Fruit fly (Drosophila melanogaster) whole organism, wandering third instar larva: ENCODE data around the gene CG31760.

ENCODE experiments used
- Abd-B ChIP-seq: fragments of >200 bp; optimal IDR thresholded peaks from 2 replicates; lab custom pipeline; 2017; ENCODE audit warnings: missing biosample characterization, missing genetic modification characterization
- CrebA ChIP-seq: fragments of 200-800 bp; sonication (Bioruptor generic); optimal IDR thresholded peaks from 2 replicates; lab custom pipeline; 2016; ENCODE audit warnings: missing biosample characterization, mild to moderate bottlenecking, missing genetic modification characterization, borderline replicate concordance
- HLH106 ChIP-seq: fragments of 200-800 bp; optimal IDR thresholded peaks from 3 replicates; lab custom pipeline; 2019; ENCODE audit warnings: missing biosample characterization, mild to moderate bottlenecking, missing genetic modification characterization, moderate library complexity
- Hr78 ChIP-seq: fragments of >200 bp; optimal IDR thresholded peaks from 2 replicates; lab custom pipeline; 2017; ENCODE audit warnings: missing biosample characterization, missing genetic modification characterization
- Myc ChIP-seq: fragments of >200 bp; optimal IDR thresholded peaks from 2 replicates; lab custom pipeline; 2017
- N ChIP-seq: fragments of >200 bp; optimal IDR thresholded peaks from 2 replicates; lab custom pipeline; 2018; ENCODE audit warnings: missing biosample characterization, missing external identifiers, missing genetic modification characterization
- Rel ChIP-seq, 2 experiments: fragments of 200-800 bp; sonication (Bioruptor generic) in 1 of 2; optimal IDR thresholded peaks; 2 replicates in 1 of 2; 3 replicates in 1 of 2; lab custom pipeline; 2016 to 2019; ENCODE audit warnings: mild to moderate bottlenecking in 2 of 2, missing biosample characterization in 2 of 2, missing genetic modification characterization in 2 of 2, moderate library complexity in 1 of 2
- dsf ChIP-seq: sonication (Bioruptor generic); optimal IDR thresholded peaks from 2 replicates; lab custom pipeline; 2016; ENCODE audit warnings: missing biosample characterization, missing genetic modification characterization, borderline replicate concordance
- foxo ChIP-seq, 2 experiments: fragments of 200-800 bp; sonication (Bioruptor generic); optimal IDR thresholded peaks; 2 replicates in 1 of 2; 3 replicates in 1 of 2; lab custom pipeline; 2016 to 2017; ENCODE audit warnings: missing biosample characterization in 2 of 2, missing genetic modification characterization in 2 of 2
- lola ChIP-seq: fragments of >200 bp; optimal IDR thresholded peaks from 2 replicates; lab custom pipeline; 2017; ENCODE audit warnings: missing biosample characterization, missing genetic modification characterization
- pan ChIP-seq: fragments of >200 bp; optimal IDR thresholded peaks from 2 replicates; lab custom pipeline; 2017
- sage ChIP-seq: fragments of 200-800 bp; sonication (Bioruptor generic); optimal IDR thresholded peaks from 2 replicates; lab custom pipeline; 2016; ENCODE audit warnings: missing biosample characterization, mild to moderate bottlenecking, missing genetic modification characterization
- tai ChIP-seq: sonication (Bioruptor generic); optimal IDR thresholded peaks from 2 replicates; lab custom pipeline; 2016; ENCODE audit warnings: missing biosample characterization, missing genetic modification characterization
- woc ChIP-seq: sonication (Bioruptor generic); optimal IDR thresholded peaks from 2 replicates; lab custom pipeline; 2016; ENCODE audit warnings: missing biosample characterization, mild to moderate bottlenecking, missing genetic modification characterization

dm6 chr2L:12142439-12142838, at the start of gene CG31760:
- TF ChIP-seq tai (no peak), Rel (GFP tag; optimal IDR thresholded peaks at IDR 0.05; lab: Kevin White, UChicago) (no peak), Rel (tag; optimal IDR thresholded peaks at IDR 0.05; lab: Kevin White, UChicago) (no peak), lola (no peak), pan (lab: Kevin White, UChicago) (no peak), dsf (GFP tag; lab: Kevin White, UChicago) (no peak), Abd-B (GFP tag; lab: Kevin White, UChicago) (no peak), HLH106 (tag; lab: Kevin White, UChicago) (no peak), foxo (GFP tag; optimal IDR thresholded peaks at IDR 0.05; lab: Kevin White, UChicago) (no peak), sage (GFP tag; lab: Kevin White, UChicago) (no peak), woc (GFP tag; lab: Kevin White, UChicago) (no peak), Hr78 (GFP tag; lab: Kevin White, UChicago) (no peak), Myc (lab: Kevin White, UChicago) (no peak), N (GFP tag; lab: Kevin White, UChicago) (no peak), CrebA (GFP tag; lab: Kevin White, UChicago) (no peak)
